Fruit fly (Drosophila melanogaster) S2 (cell line): ENCODE data around the gene ND-15.
A peak's percentile ranks its signal among the peaks of the same experiment; 100 is the strongest.

Source experiments
- CG8478 ChIP-seq: fragments of >200 bp; optimal IDR thresholded peaks from 2 replicates; lab custom pipeline; 2018
- CTCF ChIP-seq, 2 experiments: fragments of >200 bp; optimal IDR thresholded peaks; 2 replicates each; lab custom pipeline; 2018

ND-15 gene

DNA sequence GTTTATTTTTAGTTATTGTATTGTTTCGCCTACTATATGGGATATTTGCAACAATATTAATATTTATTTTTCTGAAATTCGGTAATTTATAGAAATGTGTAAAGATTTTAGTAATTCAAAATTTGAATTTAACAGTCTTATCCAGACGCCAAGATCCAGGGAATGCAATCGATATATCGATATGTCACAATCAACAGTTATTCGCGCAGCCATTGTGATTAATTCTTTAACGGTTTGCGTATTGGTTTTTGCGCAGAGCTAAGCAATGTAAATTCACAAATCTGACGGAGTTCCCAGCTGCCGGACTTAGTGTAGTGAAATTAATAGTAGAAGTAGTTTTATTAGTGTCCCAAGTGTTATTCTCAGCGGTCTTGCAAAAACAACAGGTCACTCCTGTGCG, at the start of gene ND-15:
ND-15 (plus strand) TSS at position 298 of the 400 bp plus-strand sequence.
- TF ChIP-seq CTCF (optimal IDR thresholded peaks at IDR 0.05; lab: Kevin White, UChicago) = peak in 1 of 2 experiments; percentile 14
- no peak for TF ChIP-seq CG8478

dm6 chr2L:65354-65949, 49.1 kb upstream of the ND-15 start, which contains the start of gene Cda5:
Gene Cda5 (minus strand): TSS chr2L:65404.
- TF ChIP-seq CG8478 (no peak), CTCF (optimal IDR thresholded peaks at IDR 0.05; lab: Kevin White, UChicago) (peak; percentile 16 to 27)

DNA sequence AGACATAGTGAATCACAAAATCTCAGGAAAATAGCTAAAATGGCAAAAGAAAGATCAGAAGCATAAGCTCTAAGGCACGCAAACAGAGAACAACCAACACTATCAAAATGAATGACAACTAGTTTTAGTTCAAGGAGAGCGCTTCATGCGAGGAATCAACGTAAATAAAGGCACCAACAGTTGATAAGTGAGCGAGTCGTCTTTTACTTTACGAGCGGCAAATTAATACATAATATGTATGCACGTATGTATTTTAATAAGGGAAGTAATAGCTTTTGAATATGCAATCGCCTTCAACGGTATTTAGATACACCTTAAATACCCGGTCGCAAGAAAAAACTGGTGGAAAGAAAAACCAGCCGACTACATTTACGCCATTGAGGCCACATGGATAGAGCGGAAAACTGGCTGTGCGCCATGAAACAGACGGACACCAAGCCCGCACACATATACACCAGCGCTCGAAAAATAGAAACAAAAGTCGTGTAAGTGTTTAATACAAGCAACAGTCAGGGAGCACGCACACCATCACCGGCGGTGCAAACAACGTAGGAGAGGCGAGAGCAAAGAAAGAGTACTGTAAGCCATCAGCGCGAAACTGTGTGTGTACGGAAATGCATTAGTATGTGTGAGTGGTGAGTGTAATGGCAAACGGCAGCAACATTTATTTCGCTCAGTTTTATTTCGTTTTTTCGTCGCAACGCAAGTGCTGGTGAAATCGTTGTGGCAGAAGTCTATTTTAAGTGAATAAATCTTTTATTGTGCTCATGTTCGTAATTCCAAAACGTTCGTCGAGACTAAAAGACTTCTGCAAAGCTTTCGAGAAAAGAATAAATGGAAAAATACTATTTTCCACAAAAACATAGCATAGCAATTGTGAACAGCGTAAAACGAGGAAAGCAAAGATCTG, 47.9 kb upstream of the ND-15 start, which contains the start of gene dbr:
dbr (plus strand) TSS at position 114 of the 910 bp plus-strand sequence.
- no peak for TF ChIP-seq CTCF (optimal IDR thresholded peaks at IDR 0.05; lab: Kevin White, UChicago)

dm6 chr2L:67279-67657, 47.3 kb upstream of the ND-15 start:
- TF ChIP-seq CG8478 (no peak), CTCF (optimal IDR thresholded peaks at IDR 0.05; lab: Kevin White, UChicago) (no peak)

- TF ChIP-seq CTCF (optimal IDR thresholded peaks at IDR 0.05; lab: Kevin White, UChicago) (no peak), CG8478 (no peak)
Observed at dm6 chr2L:69560-69959, 45.0 kb upstream of the ND-15 start.

DNA sequence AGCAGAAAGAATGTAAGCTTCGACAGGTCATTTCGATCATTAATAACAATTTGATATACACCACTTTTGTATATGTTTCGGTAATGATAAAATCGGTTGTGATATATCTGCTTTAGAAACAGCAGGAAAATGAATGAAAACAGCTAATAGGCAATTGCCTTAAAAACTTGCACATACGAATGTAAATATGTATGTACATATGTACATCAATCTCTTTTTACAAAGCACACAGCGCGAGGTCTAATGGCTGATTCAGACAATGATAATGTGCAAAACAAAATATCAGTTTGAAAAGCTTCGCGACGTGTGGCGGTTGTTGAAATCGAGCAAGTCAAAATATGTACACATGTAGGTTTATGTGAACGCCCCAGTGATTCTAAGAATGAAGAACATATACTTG, 43.1 kb upstream of the ND-15 start, which contains the start of gene galectin:
galectin (plus strand) TSS at position 301 of the 400 bp plus-strand sequence.
- no peak for TF ChIP-seq CTCF (optimal IDR thresholded peaks at IDR 0.05; lab: Kevin White, UChicago)
- no peak for TF ChIP-seq CG8478

DNA sequence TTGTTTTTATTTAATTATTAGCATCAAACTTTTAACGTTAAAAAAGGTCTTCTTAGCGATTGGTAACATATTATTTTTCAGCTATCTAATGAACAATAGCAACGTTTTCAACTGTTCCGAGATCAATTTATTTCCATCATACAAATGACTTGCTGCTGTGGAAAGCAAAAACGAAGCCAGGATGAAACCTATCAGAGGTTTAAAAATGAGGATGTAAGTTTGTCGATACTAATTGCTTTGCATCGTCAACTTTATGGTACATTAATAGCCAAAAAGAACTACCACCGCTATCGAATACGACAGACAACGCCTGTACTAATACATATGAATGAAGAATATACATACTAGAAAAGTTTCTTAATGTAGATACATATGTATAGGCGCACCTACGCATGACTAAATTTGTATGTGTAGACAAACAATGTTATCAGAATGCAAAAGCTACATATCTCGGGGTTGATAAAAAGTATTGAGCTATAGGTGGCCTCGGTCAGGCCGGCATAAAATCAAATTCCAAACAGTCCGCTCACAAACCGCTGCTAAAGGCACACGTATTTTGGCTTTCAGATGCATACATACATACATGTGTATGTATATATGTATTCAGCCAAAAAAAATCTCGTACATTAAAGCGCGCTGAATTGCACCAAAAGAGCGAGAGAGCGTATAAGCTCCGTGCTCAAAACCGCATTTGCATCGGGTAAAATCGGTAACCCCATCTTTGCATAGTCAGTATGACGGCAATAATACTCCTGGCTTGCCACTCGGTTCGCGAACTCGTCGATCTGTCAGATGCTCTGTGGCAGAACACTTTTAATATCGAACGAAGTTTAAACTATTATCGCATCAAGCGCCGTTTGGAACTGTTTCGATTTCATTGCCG, 42.4 kb upstream of the ND-15 start:
- TF ChIP-seq CTCF (optimal IDR thresholded peaks at IDR 0.05; lab: Kevin White, UChicago) = no peak
- TF ChIP-seq CG8478 = no peak

DNA sequence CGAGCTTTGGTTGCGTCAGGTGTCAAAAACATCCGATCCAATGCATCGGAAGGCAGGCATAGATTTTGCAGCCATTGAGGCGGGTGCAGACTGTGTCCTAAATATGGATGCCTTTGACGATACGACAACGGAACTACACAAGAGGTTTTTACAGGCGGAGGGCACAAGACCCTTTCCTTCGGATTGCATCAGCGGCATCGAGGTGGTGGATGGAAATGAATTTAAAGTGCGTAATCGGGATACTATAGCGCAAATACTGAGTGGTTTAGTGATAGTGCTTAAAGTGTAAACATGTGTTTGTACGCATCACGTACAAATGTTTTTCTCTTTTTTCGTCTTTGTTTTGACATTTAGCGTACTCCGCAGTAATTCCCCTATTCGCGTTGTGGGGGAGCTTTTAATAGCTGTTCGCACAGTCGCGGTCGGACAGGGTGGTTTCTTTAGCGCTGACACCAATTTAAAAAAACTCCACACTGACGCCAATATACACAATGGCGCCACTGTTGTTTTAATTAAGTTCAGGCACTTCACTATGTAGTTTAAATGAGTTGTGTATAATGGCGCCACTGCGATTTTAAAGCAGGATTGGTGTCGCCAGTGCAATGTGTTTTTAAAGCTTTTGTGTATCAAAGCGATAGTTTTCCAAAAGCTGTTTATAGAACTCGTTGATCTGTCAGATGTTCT, 41.6 kb upstream of the ND-15 start:
- TF ChIP-seq CG8478 = no peak
- peak; percentile 59 to 62 for TF ChIP-seq CTCF (optimal IDR thresholded peaks at IDR 0.05; lab: Kevin White, UChicago)

- TF ChIP-seq CG8478 = no peak
- TF ChIP-seq CTCF (optimal IDR thresholded peaks at IDR 0.05; lab: Kevin White, UChicago) = no peak
Observed at dm6 chr2L:73760-74388, 40.7 kb upstream of the ND-15 start.

DNA sequence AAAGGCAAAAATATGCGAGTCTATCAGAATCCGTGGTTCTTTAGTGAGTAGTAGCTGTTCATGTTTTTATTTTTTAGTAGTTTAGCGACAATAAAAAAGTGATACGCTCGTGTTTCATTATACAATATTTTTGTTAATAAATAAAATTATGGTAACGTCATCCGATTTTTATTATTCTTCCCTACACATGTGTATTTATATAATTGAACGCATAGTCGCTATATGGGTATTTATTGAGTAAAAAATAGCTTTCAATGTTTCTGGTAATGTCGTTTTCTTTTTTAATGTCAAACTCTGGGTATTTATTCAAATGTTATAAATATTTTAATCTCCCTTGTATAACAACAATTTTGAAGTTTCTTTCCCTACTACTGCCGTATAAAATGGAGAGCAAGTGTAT, 38.5 kb upstream of the ND-15 start, which contains the start of gene CG11374:
CG11374 (plus strand) TSS at position 301 of the 400 bp plus-strand sequence.
- TF ChIP-seq CG8478 = no peak
- no peak for TF ChIP-seq CTCF (optimal IDR thresholded peaks at IDR 0.05; lab: Kevin White, UChicago)

DNA sequence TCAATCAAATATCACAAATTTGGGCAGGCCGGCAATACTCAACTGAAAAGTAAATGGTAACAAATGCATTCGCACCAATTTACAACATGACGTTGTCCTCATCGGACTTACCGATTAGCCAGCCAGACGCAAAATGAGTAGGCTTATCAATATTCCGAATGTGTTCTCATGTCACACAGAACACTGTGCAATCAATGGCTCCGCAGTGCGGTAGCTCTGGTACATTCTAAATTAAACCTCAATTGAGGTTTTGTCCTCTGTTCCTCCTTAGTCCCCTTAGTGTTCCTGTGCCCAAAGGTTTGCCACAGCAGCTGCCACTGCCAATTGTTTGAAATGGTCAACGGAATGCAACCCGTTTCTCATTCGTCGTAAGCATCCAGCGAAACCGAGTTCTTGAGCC, 35.7 kb upstream of the ND-15 start:
- no peak for TF ChIP-seq CG8478
- no peak for TF ChIP-seq CTCF (optimal IDR thresholded peaks at IDR 0.05; lab: Kevin White, UChicago)

DNA sequence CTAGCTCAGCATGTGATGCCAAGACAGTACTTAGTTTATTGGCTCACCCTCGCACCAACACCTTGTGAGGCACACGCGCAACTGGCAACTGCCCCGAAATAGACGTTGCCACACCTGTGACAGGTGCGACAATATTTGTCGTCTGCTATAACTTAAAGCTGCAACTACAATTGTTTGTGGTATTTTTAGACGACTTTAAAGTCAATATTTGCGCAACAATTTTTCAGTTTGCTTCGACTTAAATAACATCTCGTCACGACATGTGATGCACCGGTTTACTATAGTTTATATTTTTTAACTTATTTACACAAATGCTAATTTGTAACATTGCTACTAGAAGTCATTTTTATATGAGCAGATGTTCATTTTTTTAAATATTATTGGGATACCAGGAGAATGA, 33.3 kb upstream of the ND-15 start:
- no peak for TF ChIP-seq CTCF (optimal IDR thresholded peaks at IDR 0.05; lab: Kevin White, UChicago)
- TF ChIP-seq CG8478 = no peak

- TF ChIP-seq CTCF (optimal IDR thresholded peaks at IDR 0.05; lab: Kevin White, UChicago) (no peak), CG8478 (no peak)
Observed at dm6 chr2L:82080-82479, 32.4 kb upstream of the ND-15 start.

dm6 chr2L:85099-85498, 29.4 kb upstream of the ND-15 start:
- TF ChIP-seq CTCF (optimal IDR thresholded peaks at IDR 0.05; lab: Kevin White, UChicago) = no peak
- no peak for TF ChIP-seq CG8478
